Fruit fly (Drosophila melanogaster): ENCODE results near the gene CtsL4.

Gene CtsL4

dm6 chr2L:10366525-10366924 is 10.1 kb upstream of the CtsL4 start, which contains the start of gene CG5056 (continued):
- TF ChIP-seq CG13424 (tag; optimal IDR thresholded peaks at IDR 0.05) (peak; percentile 30), HLH3B (GFP tag; IDR thresholded peaks at IDR 0.05) (no peak), CG18764 (GFP tag; optimal IDR thresholded peaks at IDR 0.05) (no peak), knrl (GFP tag; IDR thresholded peaks at IDR 0.05; ENCODE audit: partially characterized antibody) (peak; percentile 39; the same call in 1 of the 3 replicates), pita (GFP tag; optimal IDR thresholded peaks at IDR 0.05) (no peak), her (GFP tag; optimal IDR thresholded peaks at IDR 0.05) (peak; percentile 95), pan (optimal IDR thresholded peaks at IDR 0.05) (no peak), pan (GFP tag; optimal IDR thresholded peaks at IDR 0.05 in 1 of 2, IDR thresholded peaks at IDR 0.05 in 1 of 2) (no peak), CG9817 (tag; optimal IDR thresholded peaks at IDR 0.05) (no peak), tll (GFP tag; optimal IDR thresholded peaks at IDR 0.05) (no peak), Hmr (GFP tag; optimal IDR thresholded peaks at IDR 0.05) (no peak), ind (GFP tag; optimal IDR thresholded peaks at IDR 0.05) (no peak), Dad (GFP tag; optimal IDR thresholded peaks at IDR 0.05) (no peak), CG8359 (GFP tag; optimal IDR thresholded peaks at IDR 0.05; ENCODE audit: borderline replicate concordance) (no peak), pnt (GFP tag; optimal IDR thresholded peaks at IDR 0.05) (no peak), CG32772 (GFP tag; IDR thresholded peaks at IDR 0.05) (no peak), kay (GFP tag; optimal IDR thresholded peaks at IDR 0.05) (no peak), CG17385 (GFP tag; optimal IDR thresholded peaks at IDR 0.05) (no peak), Lhr (GFP tag; optimal IDR thresholded peaks at IDR 0.05) (peak; percentile 54), onecut (GFP tag; IDR thresholded peaks at IDR 0.05) (no peak), eve (GFP tag; optimal IDR thresholded peaks at IDR 0.05) (no peak), Elba2 (GFP tag; optimal IDR thresholded peaks at IDR 0.05) (no peak), CG13287 (GFP tag; IDR thresholded peaks at IDR 0.05; ENCODE audit: partially characterized antibody) (0 out of 2 replicates have a peak, but pooled peaks have one; percentile 39), CG6654 (GFP tag; optimal IDR thresholded peaks at IDR 0.05) (no peak), CG31224 (GFP tag; IDR thresholded peaks at IDR 0.05) (no peak), CG2129 (GFP tag; IDR thresholded peaks at IDR 0.05; ENCODE audit: partially characterized antibody) (no peak), yki (optimal IDR thresholded peaks at IDR 0.05) (no peak), CG15479 (GFP tag; optimal IDR thresholded peaks at IDR 0.05) (no peak), CG9215 (GFP tag; IDR thresholded peaks at IDR 0.05) (no peak), wor (GFP tag; IDR thresholded peaks at IDR 0.05) (no peak), pzg (GFP tag; optimal IDR thresholded peaks at IDR 0.05) (peak; percentile 88), CG13624 (GFP tag; optimal IDR thresholded peaks at IDR 0.05) (no peak), Usf (GFP tag; optimal IDR thresholded peaks at IDR 0.05) (no peak), gsb-n (tag; optimal IDR thresholded peaks at IDR 0.05) (no peak), CG17612 (GFP tag; IDR thresholded peaks at IDR 0.05) (no peak), Awh (GFP tag; IDR thresholded peaks at IDR 0.05) (no peak), fd64A (GFP tag; optimal IDR thresholded peaks at IDR 0.05) (no peak), vnd (GFP tag; IDR thresholded peaks at IDR 0.05; ENCODE audit: partially characterized antibody) (no peak), unc-4 (GFP tag; IDR thresholded peaks at IDR 0.05; ENCODE audit: partially characterized antibody) (no peak), Sry-β (GFP tag; optimal IDR thresholded peaks at IDR 0.05) (peak; percentile 50), CG12155 (GFP tag; optimal IDR thresholded peaks at IDR 0.05) (no peak), CG1233 (GFP tag; optimal IDR thresholded peaks at IDR 0.05) (no peak), lmd (GFP tag; IDR thresholded peaks at IDR 0.05) (peak; percentile 16; the same call in 1 of the 2 replicates), CG10274 (GFP tag; optimal IDR thresholded peaks at IDR 0.05) (no peak), wek (GFP tag; optimal IDR thresholded peaks at IDR 0.05) (no peak), D19B (GFP tag; optimal IDR thresholded peaks at IDR 0.05) (no peak), CG33557 (GFP tag; optimal IDR thresholded peaks at IDR 0.05) (no peak), Antp (GFP tag; optimal IDR thresholded peaks at IDR 0.05) (no peak), Aef1 (GFP tag; IDR thresholded peaks at IDR 0.05) (no peak), CG7357 (GFP tag; IDR thresholded peaks at IDR 0.05) (no peak), unpg (GFP tag; optimal IDR thresholded peaks at IDR 0.05) (no peak), az2 (GFP tag; optimal IDR thresholded peaks at IDR 0.05) (no peak)
